Worm (Caenorhabditis elegans) whole organism, L1 larva: ENCODE measurements around the gene srv-27.

Experiments used
- fkh-8 ChIP-seq: sonication (generic microtip); optimal IDR thresholded peaks from 2 replicates; lab custom pipeline; 2016; ENCODE audit warnings: mild to moderate bottlenecking, missing genetic modification characterization, missing compliant biosample characterization
- mdl-1 ChIP-seq, 2 experiments: fragments of 150-350 bp; optimal IDR thresholded peaks; 2 replicates each; lab custom pipeline; 2014 to 2017; ENCODE audit warnings: missing biosample characterization in 2 of 2, missing genetic modification characterization in 2 of 2, inconsistent platforms in 1 of 2
- nhr-12 ChIP-seq: sonication (generic microtip); optimal IDR thresholded peaks from 2 replicates; lab custom pipeline; 2017; ENCODE audit warnings: missing biosample characterization, missing genetic modification characterization
- unc-98 ChIP-seq: fragments of 200-800 bp; sonication (Bioruptor generic); IDR thresholded peaks from 2 replicates; pipeline ENCODE4 v1.3.6; 2022; ENCODE audit warnings: missing genetic modification characterization, missing compliant biosample characterization
- zag-1 ChIP-seq: fragments of 150-350 bp; optimal IDR thresholded peaks from 2 replicates; lab custom pipeline; 2014; ENCODE audit warnings: missing biosample characterization, missing genetic modification characterization

ce11 chrIV:6323654-6324224, 25.6 kb upstream of the srv-27 start, which contains the start of gene sqd-1:
- TF ChIP-seq fkh-8 (tag; lab: Kevin White, UChicago) (peak; percentile 94), zag-1 (tag; lab: Kevin White, UChicago) (peak; percentile 8), nhr-12 (tag; lab: Kevin White, UChicago) (peak; percentile 46), mdl-1 (tag; optimal IDR thresholded peaks at IDR 0.05; lab: Kevin White, UChicago) (peak in 1 of 2 experiments; percentile 92), unc-98 (peak; percentile 67; the same call in 1 of the 2 replicates)
